Fruit fly (Drosophila melanogaster): ENCODE measurements around the gene CG13252.

DNA sequence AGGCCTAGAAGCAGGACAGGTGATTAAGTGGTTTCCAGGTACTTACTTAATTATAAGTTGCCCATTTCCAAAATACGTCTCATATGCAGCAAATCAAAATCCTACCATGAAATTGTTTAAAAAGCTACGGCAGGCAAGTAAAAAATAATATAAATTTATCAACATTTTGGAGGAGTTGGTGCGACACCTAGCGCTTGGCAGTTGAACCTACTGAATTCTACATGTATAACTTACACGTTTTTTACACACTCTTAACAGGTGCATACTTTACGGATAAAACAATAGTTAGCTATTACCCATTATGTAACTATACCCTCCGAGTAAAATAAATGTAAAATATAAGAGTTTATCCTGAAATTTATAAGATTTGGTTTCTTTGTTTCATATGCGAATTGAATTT, 19.0 kb upstream of the CG13252 start:
- TF ChIP-seq psq (optimal IDR thresholded peaks at IDR 0.05) = no peak
- no peak for TF ChIP-seq Dll (optimal IDR thresholded peaks at IDR 0.05)
- TF ChIP-seq CG8478 (optimal IDR thresholded peaks at IDR 0.05) = no peak
- no peak for TF ChIP-seq pan (optimal IDR thresholded peaks at IDR 0.05)
- no peak for TF ChIP-seq usp (GFP tag; optimal IDR thresholded peaks at IDR 0.05)
- TF ChIP-seq EcR (GFP tag; optimal IDR thresholded peaks at IDR 0.05) = no peak

Data from whole organism.